Worm (Caenorhabditis elegans): ENCODE results near the gene nep-25.

nep-25 gene

DNA sequence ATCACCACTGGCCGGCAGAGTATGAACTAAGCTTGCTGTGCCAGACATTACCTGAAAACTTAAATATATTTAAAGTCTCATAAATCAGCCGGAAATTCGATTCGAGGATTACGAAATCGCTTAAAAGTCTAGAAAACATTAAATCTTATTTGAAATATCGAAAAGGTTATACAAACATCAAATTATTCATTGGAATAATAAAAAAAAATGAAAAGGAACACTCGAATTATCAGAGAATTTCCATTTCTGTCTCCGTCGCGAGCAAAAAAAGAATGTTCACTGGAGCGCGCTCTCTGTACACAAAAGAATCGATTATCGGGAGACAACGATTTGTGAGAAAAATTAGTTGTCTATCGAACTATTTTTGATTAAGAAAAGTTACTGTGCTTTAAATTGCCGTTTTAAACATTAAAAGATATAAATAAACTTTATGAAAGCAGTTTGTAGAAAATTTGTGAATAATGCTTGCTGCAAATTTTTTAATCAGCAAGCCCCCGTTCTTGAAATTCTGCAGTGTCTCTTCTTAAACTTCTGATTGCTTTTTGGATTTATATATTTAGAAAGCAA is 5.8 kb upstream of the nep-25 start, which contains the start of gene fzo-1 (continued):
- TF ChIP-seq tbx-2 (tag; optimal IDR thresholded peaks at IDR 0.05) = peak; percentile 61
- peak; percentile 24; the same call in 1 of the 2 replicates for TF ChIP-seq ceh-88 (GFP tag; IDR thresholded peaks at IDR 0.05)
- TF ChIP-seq efl-3 (GFP tag; optimal IDR thresholded peaks at IDR 0.05) = no peak
- no peak for TF ChIP-seq unc-30 (tag; optimal IDR thresholded peaks at IDR 0.05)

DNA sequence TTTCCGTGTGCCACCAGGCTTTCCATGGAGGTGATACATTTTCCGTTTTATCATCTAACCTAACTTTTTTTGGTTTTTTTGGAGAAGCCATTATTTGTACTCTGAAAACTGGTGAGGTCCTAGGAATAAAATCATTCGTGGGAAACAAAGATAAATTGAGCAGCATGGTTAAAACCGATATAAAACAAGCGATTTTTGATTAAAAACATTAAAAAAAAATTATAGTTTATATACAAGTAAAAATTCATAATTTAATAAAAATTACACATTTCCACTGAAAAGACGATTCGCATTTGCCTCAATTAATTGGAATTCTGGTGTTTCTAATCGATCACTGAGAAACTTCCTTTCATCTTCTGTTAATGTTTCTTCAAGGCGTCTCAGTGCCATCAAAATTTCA is 3.6 kb upstream of the nep-25 start, which contains the start of gene ZK1248.15:
TSS of gene ZK1248.15 (minus strand) at position 101 of the 400 bp plus-strand sequence.
- TF ChIP-seq lin-35 (GFP tag; optimal IDR thresholded peaks at IDR 0.05) (no peak), unc-98 (GFP tag; IDR thresholded peaks at IDR 0.05) (no peak), sup-37 (GFP tag; optimal IDR thresholded peaks at IDR 0.05) (no peak), fkh-8 (tag; optimal IDR thresholded peaks at IDR 0.05) (no peak), aha-1 (tag; optimal IDR thresholded peaks at IDR 0.05) (no peak), egl-13 (tag; optimal IDR thresholded peaks at IDR 0.05) (no peak), mdl-1 (tag; optimal IDR thresholded peaks at IDR 0.05) (no peak), ceh-88 (GFP tag; IDR thresholded peaks at IDR 0.05) (no peak), grh-1 (GFP tag; IDR thresholded peaks at IDR 0.05) (no peak), mab-9 (GFP tag; IDR thresholded peaks at IDR 0.05) (no peak), vab-15 (tag; optimal IDR thresholded peaks at IDR 0.05) (no peak), nhr-19 (GFP tag; conservative IDR thresholded peaks at IDR 0.05) (no peak), ama-1 (optimal IDR thresholded peaks at IDR 0.05) (no peak), hpl-2 (GFP tag; optimal IDR thresholded peaks at IDR 0.05) (no peak), swsn-7 (tag; optimal IDR thresholded peaks at IDR 0.05) (no peak), nhr-71 (tag; optimal IDR thresholded peaks at IDR 0.05) (no peak), unc-30 (tag; optimal IDR thresholded peaks at IDR 0.05) (no peak), C34B4.2 (tag; optimal IDR thresholded peaks at IDR 0.05) (no peak), F16B12.6 (tag; optimal IDR thresholded peaks at IDR 0.05) (no peak)

DNA sequence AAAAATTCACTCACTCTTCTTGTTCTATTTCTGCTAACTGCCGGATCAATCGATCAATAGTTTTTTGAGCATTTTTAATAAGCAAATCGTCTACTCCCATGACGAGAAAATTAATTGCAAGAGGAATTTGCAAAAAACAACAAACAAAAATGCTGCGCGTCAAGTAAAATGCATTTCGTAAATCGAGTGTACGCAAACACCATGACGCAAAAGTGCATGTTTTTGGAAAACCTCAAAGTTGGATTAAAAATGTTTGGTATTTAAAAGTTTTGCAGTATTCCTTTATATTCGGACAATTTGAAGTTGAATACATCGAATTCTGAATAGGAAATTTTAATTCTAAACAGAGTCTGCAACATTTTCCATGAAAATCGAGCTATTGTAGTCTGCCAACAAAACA is 2.8 kb upstream of the nep-25 start, which contains the start of gene ZK1248.19:
TSS of gene ZK1248.19 (minus strand) at position 188 of the 400 bp plus-strand sequence.
- peak; percentile 88 for TF ChIP-seq F16B12.6 (tag; optimal IDR thresholded peaks at IDR 0.05)
- no peak for TF ChIP-seq nhr-28 (tag; optimal IDR thresholded peaks at IDR 0.05)
- TF ChIP-seq nhr-237 (tag; optimal IDR thresholded peaks at IDR 0.05) = no peak
- TF ChIP-seq ces-1 (GFP tag; optimal IDR thresholded peaks at IDR 0.05) = no peak
- peak; percentile 32 for TF ChIP-seq unc-130 (tag; optimal IDR thresholded peaks at IDR 0.05)
- peak; percentile 53 for TF ChIP-seq snu-23 (GFP tag; optimal IDR thresholded peaks at IDR 0.05)
- no peak for TF ChIP-seq unc-62 (GFP tag; optimal IDR thresholded peaks at IDR 0.05)
- TF ChIP-seq ztf-11 (tag; optimal IDR thresholded peaks at IDR 0.05) = no peak
- TF ChIP-seq C16A3.4 (tag; optimal IDR thresholded peaks at IDR 0.05) = peak; percentile 54
- peak; percentile 39 for TF ChIP-seq nhr-20 (tag; optimal IDR thresholded peaks at IDR 0.05)
- TF ChIP-seq aly-2 (tag; optimal IDR thresholded peaks at IDR 0.05) = no peak
- TF ChIP-seq lin-35 (GFP tag; optimal IDR thresholded peaks at IDR 0.05) = peak in 1 of 2 experiments; percentile 39
- TF ChIP-seq ceh-82 (tag; optimal IDR thresholded peaks at IDR 0.05) = peak in 1 of 3 experiments; percentile 13
- TF ChIP-seq blmp-1 (tag; optimal IDR thresholded peaks at IDR 0.05) = no peak
- TF ChIP-seq efl-1 (optimal IDR thresholded peaks at IDR 0.05) = peak; percentile 53 to 54
- TF ChIP-seq efl-1 (GFP tag; optimal IDR thresholded peaks at IDR 0.05 in 1 of 2) = peak; percentile 32 to 95
- TF ChIP-seq sptf-1 (tag; optimal IDR thresholded peaks at IDR 0.05) = no peak
- peak; percentile 9 for TF ChIP-seq nhr-85 (tag)
- TF ChIP-seq jun-1 (tag; optimal IDR thresholded peaks at IDR 0.05) = no peak
- no peak for TF ChIP-seq nhr-19 (GFP tag; conservative IDR thresholded peaks at IDR 0.05)
- TF ChIP-seq lin-13 (GFP tag; optimal IDR thresholded peaks at IDR 0.05) = no peak
- no peak for TF ChIP-seq pax-3 (tag; optimal IDR thresholded peaks at IDR 0.05)
- TF ChIP-seq lin-39 (tag; optimal IDR thresholded peaks at IDR 0.05) = no peak
- TF ChIP-seq Y116A8C.19 (tag; optimal IDR thresholded peaks at IDR 0.05; ENCODE audit: borderline replicate concordance) = no peak
- TF ChIP-seq lin-14 (GFP tag; optimal IDR thresholded peaks at IDR 0.05) = peak; percentile 13
- TF ChIP-seq alr-1 (tag; optimal IDR thresholded peaks at IDR 0.05; ENCODE audit: borderline replicate concordance) = no peak
- TF ChIP-seq ets-5 (GFP tag; IDR thresholded peaks at IDR 0.05) = no peak
- TF ChIP-seq pqm-1 (tag; optimal IDR thresholded peaks at IDR 0.05) = no peak
- peak; percentile 35 for TF ChIP-seq nhr-47 (tag; optimal IDR thresholded peaks at IDR 0.05)
- no peak for TF ChIP-seq mab-9 (GFP tag; IDR thresholded peaks at IDR 0.05)
- TF ChIP-seq snpc-4 (tag; optimal IDR thresholded peaks at IDR 0.05) = peak; percentile 0
- no peak for TF ChIP-seq tlp-1 (tag; optimal IDR thresholded peaks at IDR 0.05)
- peak; percentile 42 to 58 for TF ChIP-seq lsy-2 (tag; optimal IDR thresholded peaks at IDR 0.05)

Data from whole organism, L1 larva.